Fruit fly (Drosophila melanogaster): ENCODE data around the gene Mpi.

Gene Mpi

DNA sequence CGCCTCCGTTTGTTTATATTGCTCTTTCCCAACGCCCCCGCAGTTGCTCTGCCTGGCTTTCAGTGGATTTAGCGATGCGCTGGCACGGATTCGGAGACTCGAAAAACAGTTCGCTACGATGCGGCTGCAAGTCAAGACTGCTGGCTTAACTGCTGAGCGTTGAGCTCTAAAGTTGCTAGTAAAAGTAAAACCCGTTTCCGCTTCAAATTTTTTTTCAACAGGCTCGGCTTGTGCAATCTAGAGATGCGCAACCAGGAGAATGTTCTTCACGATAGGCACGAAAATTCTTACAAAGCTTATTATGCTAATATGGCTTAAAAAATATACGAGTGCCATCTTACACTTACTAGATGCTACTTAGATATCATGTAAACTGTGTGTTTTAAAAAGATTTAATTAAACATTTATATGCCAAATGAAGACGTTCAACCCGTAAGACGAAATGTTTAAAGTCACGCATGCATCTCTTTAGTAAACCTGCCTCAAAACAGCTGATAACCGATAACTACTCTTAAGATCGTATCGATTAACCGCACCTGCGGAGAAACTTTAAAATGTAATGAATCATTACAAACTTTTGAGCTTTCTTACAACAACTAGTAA is 12.0 kb upstream of the Mpi start, which contains the start of gene CG12948 (continued):
- TF ChIP-seq CG18011 (GFP tag; optimal IDR thresholded peaks at IDR 0.05) (peak; percentile 23), CG4424 (GFP tag; optimal IDR thresholded peaks at IDR 0.05) (peak; percentile 54), trh (GFP tag; optimal IDR thresholded peaks at IDR 0.05) (no peak), CG8290 (GFP tag; optimal IDR thresholded peaks at IDR 0.05) (peak; percentile 8), CG8290 (tag; optimal IDR thresholded peaks at IDR 0.05) (no peak), croc (GFP tag; conservative IDR thresholded peaks at IDR 0.05) (no peak), NK7.1 (GFP tag; optimal IDR thresholded peaks at IDR 0.05) (no peak), kni (GFP tag; optimal IDR thresholded peaks at IDR 0.05) (peak; percentile 54), CG7786 (GFP tag; optimal IDR thresholded peaks at IDR 0.05) (peak; percentile 36), CG17328 (GFP tag; IDR thresholded peaks at IDR 0.05) (no peak), Asciz (GFP tag; optimal IDR thresholded peaks at IDR 0.05) (no peak), CG42726 (GFP tag; IDR thresholded peaks at IDR 0.05; ENCODE audit: partially characterized antibody) (0 out of 2 replicates have a peak, but pooled peaks have one; percentile 19), CG2678 (tag; optimal IDR thresholded peaks at IDR 0.05) (no peak), CG10366 (GFP tag; IDR thresholded peaks at IDR 0.05) (peak; percentile 11; the same call in 1 of the 2 replicates), CG2120 (GFP tag; optimal IDR thresholded peaks at IDR 0.05) (peak; percentile 77), usp (GFP tag; optimal IDR thresholded peaks at IDR 0.05) (no peak), Gug (GFP tag; IDR thresholded peaks at IDR 0.05) (peak; percentile 6; the same call in 1 of the 4 replicates), bab2 (GFP tag; optimal IDR thresholded peaks at IDR 0.05) (no peak), zfh1 (GFP tag; IDR thresholded peaks at IDR 0.05) (no peak; the same call in 2 of the 3 replicates), twi (tag; optimal IDR thresholded peaks at IDR 0.05) (peak; percentile 16), Doc2 (GFP tag; IDR thresholded peaks at IDR 0.05) (no peak), oc (tag; optimal IDR thresholded peaks at IDR 0.05) (no peak), Stat92E (GFP tag; optimal IDR thresholded peaks at IDR 0.05) (no peak), vfl (GFP tag; optimal IDR thresholded peaks at IDR 0.05) (peak; percentile 39), Optix (GFP tag; IDR thresholded peaks at IDR 0.05) (no peak), en (GFP tag; optimal IDR thresholded peaks at IDR 0.05) (no peak), CG12769 (tag; optimal IDR thresholded peaks at IDR 0.05) (peak; percentile 56), CG31224 (GFP tag; IDR thresholded peaks at IDR 0.05) (no peak), CG17361 (GFP tag; IDR thresholded peaks at IDR 0.05) (no peak; the same call in 1 of the 3 replicates), Dref (GFP tag; IDR thresholded peaks at IDR 0.05) (peak; percentile 56), Ets65A (GFP tag) (peak; percentile 73), chn (GFP tag; optimal IDR thresholded peaks at IDR 0.05) (peak; percentile 21), BEAF-32 (GFP tag; optimal IDR thresholded peaks at IDR 0.05) (peak; percentile 89), grn (GFP tag; optimal IDR thresholded peaks at IDR 0.05) (no peak), hth (optimal IDR thresholded peaks at IDR 0.05) (no peak), CG3407 (GFP tag; optimal IDR thresholded peaks at IDR 0.05) (no peak), dpn (GFP tag; optimal IDR thresholded peaks at IDR 0.05) (peak; percentile 46 to 52), jing (GFP tag; optimal IDR thresholded peaks at IDR 0.05) (no peak), Lim3 (GFP tag; IDR thresholded peaks at IDR 0.05) (no peak), Xrp1 (GFP tag; IDR thresholded peaks at IDR 0.05) (peak; percentile 56), amos (GFP tag; IDR thresholded peaks at IDR 0.05; ENCODE audit: partially characterized antibody) (peak; percentile 77), CG4854 (GFP tag; optimal IDR thresholded peaks at IDR 0.05) (peak; percentile 9), CG16813 (GFP tag; IDR thresholded peaks at IDR 0.05; ENCODE audit: partially characterized antibody) (peak; percentile 89), ash1 (GFP tag; optimal IDR thresholded peaks at IDR 0.05) (no peak), Atf-2 (GFP tag; optimal IDR thresholded peaks at IDR 0.05) (peak; percentile 22), Med (GFP tag) (peak; percentile 91), kay (GFP tag; optimal IDR thresholded peaks at IDR 0.05) (no peak), D19A (tag; optimal IDR thresholded peaks at IDR 0.05) (no peak), slou (GFP tag; optimal IDR thresholded peaks at IDR 0.05) (no peak), so (GFP tag; IDR thresholded peaks at IDR 0.05) (peak; percentile 26; the same call in 1 of the 3 replicates), pho (GFP tag; optimal IDR thresholded peaks at IDR 0.05) (peak; percentile 40)

All from whole organism, embryonic.